Fruit fly (Drosophila melanogaster) Kc167 (cell line): ENCODE results near the gene CG15022.

Experiments used
- Myc ChIP-seq: fragments of >200 bp; optimal IDR thresholded peaks from 2 replicates; lab custom pipeline; 2017; ENCODE audit warnings: missing external identifiers
- Sin3A ChIP-seq: fragments of >200 bp; optimal IDR thresholded peaks from 2 replicates; lab custom pipeline; 2018; ENCODE audit warnings: missing external identifiers
- h ChIP-seq: fragments of >200 bp; optimal IDR thresholded peaks from 3 replicates; lab custom pipeline; 2018; ENCODE audit warnings: missing external identifiers
- insv ChIP-seq: fragments of >200 bp; optimal IDR thresholded peaks from 3 replicates; lab custom pipeline; 2018; ENCODE audit warnings: missing external identifiers
- psq ChIP-seq: fragments of >200 bp; optimal IDR thresholded peaks from 2 replicates; lab custom pipeline; 2017; ENCODE audit warnings: missing external identifiers
- ttk ChIP-seq: sonication (Bioruptor generic); optimal IDR thresholded peaks from 2 replicates; lab custom pipeline; 2017; ENCODE audit warnings: missing external identifiers

- TF ChIP-seq insv (lab: Kevin White, UChicago) (no peak), h (no peak), Myc (no peak), psq (lab: Kevin White, UChicago) (no peak), ttk (lab: Kevin White, UChicago) (no peak), Sin3A (no peak)
These were observed 12.7 kb upstream of the CG15022 start, which contains the start of gene CG11349 for dm6 chr3L:4472768-4473167.
